Worm (Caenorhabditis elegans): ENCODE measurements around the gene Y5H2A.4.

- TF ChIP-seq zag-1 (tag; optimal IDR thresholded peaks at IDR 0.05) (no peak), tbx-2 (tag; optimal IDR thresholded peaks at IDR 0.05) (no peak), nhr-237 (tag; optimal IDR thresholded peaks at IDR 0.05) (no peak), pax-3 (tag; optimal IDR thresholded peaks at IDR 0.05) (no peak), lin-35 (GFP tag; optimal IDR thresholded peaks at IDR 0.05) (no peak), hlh-17 (GFP tag; optimal IDR thresholded peaks at IDR 0.05; ENCODE audit: borderline replicate concordance) (no peak), snpc-4 (tag; optimal IDR thresholded peaks at IDR 0.05) (no peak), unc-62 (GFP tag; optimal IDR thresholded peaks at IDR 0.05) (no peak), ces-1 (GFP tag; optimal IDR thresholded peaks at IDR 0.05) (no peak), ztf-4 (tag; optimal IDR thresholded peaks at IDR 0.05) (no peak), dpl-1 (GFP tag; optimal IDR thresholded peaks at IDR 0.05) (no peak), lin-39 (tag; optimal IDR thresholded peaks at IDR 0.05) (no peak), lir-3 (tag; optimal IDR thresholded peaks at IDR 0.05; ENCODE audit: poor library complexity) (no peak), aly-2 (tag; optimal IDR thresholded peaks at IDR 0.05) (no peak)
Measured at ce11 chrV:2233177-2233576, 41.0 kb downstream of the Y5H2A.4 start, which contains the start of gene nhr-96.
